Fruit fly (Drosophila melanogaster): ENCODE measurements around the gene Skel.

Gene Skel

DNA sequence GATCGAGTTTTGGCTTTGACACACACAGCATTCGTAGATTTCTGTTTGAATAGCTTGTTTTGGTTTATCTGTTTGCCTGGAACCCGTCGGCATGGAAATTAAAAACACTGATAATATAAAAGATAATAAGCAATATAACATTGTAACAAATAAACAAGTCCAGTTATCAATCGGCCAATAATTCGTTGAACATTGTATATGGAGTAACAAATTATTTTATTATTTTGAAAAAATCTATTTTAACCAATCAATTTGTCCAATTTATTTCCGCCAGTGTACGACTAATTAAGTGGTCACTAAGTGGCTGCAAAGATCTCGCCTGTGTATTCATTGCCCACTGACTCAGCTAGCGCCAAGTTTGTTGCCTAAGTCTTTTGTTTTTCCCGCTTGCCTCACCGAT is 2.1 kb downstream of the Skel start (continued):
- no peak for TF ChIP-seq Deaf1 (tag; optimal IDR thresholded peaks at IDR 0.05)
- peak; percentile 10 for TF ChIP-seq az2 (GFP tag; optimal IDR thresholded peaks at IDR 0.05)
- TF ChIP-seq Atf6 (GFP tag; IDR thresholded peaks at IDR 0.05) = peak; percentile 75
- TF ChIP-seq CG18599 (GFP tag; optimal IDR thresholded peaks at IDR 0.05) = peak; percentile 58
- no peak for TF ChIP-seq cad (GFP tag; optimal IDR thresholded peaks at IDR 0.05)
- no peak for TF ChIP-seq CG17568 (GFP tag; optimal IDR thresholded peaks at IDR 0.05)
- peak; percentile 29; the same call in 1 of the 2 replicates for TF ChIP-seq ssp (GFP tag; IDR thresholded peaks at IDR 0.05)
- TF ChIP-seq fru (optimal IDR thresholded peaks at IDR 0.05) = no peak
- no peak for TF ChIP-seq CG5953 (GFP tag; IDR thresholded peaks at IDR 0.05)
- no peak for TF ChIP-seq trem (tag; optimal IDR thresholded peaks at IDR 0.05)
- peak; percentile 26 for TF ChIP-seq NfI (GFP tag; optimal IDR thresholded peaks at IDR 0.05)
- TF ChIP-seq CG6689 (GFP tag; IDR thresholded peaks at IDR 0.05) = peak; percentile 59
- peak; percentile 33 for TF ChIP-seq CG1233 (GFP tag; optimal IDR thresholded peaks at IDR 0.05)
- peak; percentile 44 for TF ChIP-seq CG30403 (GFP tag; optimal IDR thresholded peaks at IDR 0.05)
- no peak for TF ChIP-seq da (GFP tag; optimal IDR thresholded peaks at IDR 0.05)
- no peak for TF ChIP-seq Side (GFP tag; optimal IDR thresholded peaks at IDR 0.05)
- TF ChIP-seq CG4854 (GFP tag; optimal IDR thresholded peaks at IDR 0.05) = peak; percentile 27
- TF ChIP-seq CG2120 (GFP tag; optimal IDR thresholded peaks at IDR 0.05) = peak; percentile 79
- TF ChIP-seq B-H2 (GFP tag; optimal IDR thresholded peaks at IDR 0.05) = no peak
- TF ChIP-seq CG7786 (GFP tag; optimal IDR thresholded peaks at IDR 0.05) = no peak
- no peak for TF ChIP-seq D19B (GFP tag; optimal IDR thresholded peaks at IDR 0.05)
- peak; percentile 37 for TF ChIP-seq CG7556 (GFP tag; optimal IDR thresholded peaks at IDR 0.05)
- no peak for TF ChIP-seq dan (GFP tag; IDR thresholded peaks at IDR 0.05)
- no peak for TF ChIP-seq CG8388 (GFP tag; optimal IDR thresholded peaks at IDR 0.05)
- no peak for TF ChIP-seq CG12942 (GFP tag; optimal IDR thresholded peaks at IDR 0.05)
- TF ChIP-seq CG4730 (GFP tag; IDR thresholded peaks at IDR 0.05) = peak; percentile 40; the same call in 1 of the 2 replicates
- TF ChIP-seq Abd-B (GFP tag; optimal IDR thresholded peaks at IDR 0.05) = peak; percentile 41
- peak; percentile 30 for TF ChIP-seq Dek (tag; optimal IDR thresholded peaks at IDR 0.05)
- TF ChIP-seq CG12744 (GFP tag; optimal IDR thresholded peaks at IDR 0.05) = no peak
- TF ChIP-seq CG18011 (GFP tag; optimal IDR thresholded peaks at IDR 0.05) = no peak
- TF ChIP-seq nerfin-1 (tag; optimal IDR thresholded peaks at IDR 0.05) = no peak
- no peak for TF ChIP-seq lola (GFP tag; optimal IDR thresholded peaks at IDR 0.05)
- TF ChIP-seq CG13296 (GFP tag; optimal IDR thresholded peaks at IDR 0.05) = peak; percentile 38
- TF ChIP-seq CkIIα-i1 (GFP tag; IDR thresholded peaks at IDR 0.05) = no peak
- TF ChIP-seq CG10209 (GFP tag; optimal IDR thresholded peaks at IDR 0.05) = peak; percentile 4
- no peak for TF ChIP-seq Trl (optimal IDR thresholded peaks at IDR 0.05)
- no peak for TF ChIP-seq Trl (GFP tag; optimal IDR thresholded peaks at IDR 0.05)
- TF ChIP-seq Sry-δ (GFP tag; optimal IDR thresholded peaks at IDR 0.05) = no peak
- TF ChIP-seq pum (GFP tag; optimal IDR thresholded peaks at IDR 0.05) = no peak
- no peak for TF ChIP-seq ro (GFP tag; IDR thresholded peaks at IDR 0.05)
- no peak for TF ChIP-seq nom (GFP tag; optimal IDR thresholded peaks at IDR 0.05)
- peak; percentile 52 for TF ChIP-seq Fer1 (GFP tag; optimal IDR thresholded peaks at IDR 0.05)
- peak; percentile 28 for TF ChIP-seq HmgZ (tag; optimal IDR thresholded peaks at IDR 0.05)
- no peak for TF ChIP-seq ab (GFP tag; optimal IDR thresholded peaks at IDR 0.05)

Data from whole organism, embryonic.